Fruit fly (Drosophila melanogaster): ENCODE results near the gene CCT6.

CCT6 gene

dm6 chrX:15762723-15763122 lies 16.3 kb downstream of the CCT6 start, which contains the start of gene Polr3A (continued):
- TF ChIP-seq crc (GFP tag; optimal IDR thresholded peaks at IDR 0.05) (no peak), CG3281 (GFP tag; optimal IDR thresholded peaks at IDR 0.05) (no peak), CG18262 (tag; optimal IDR thresholded peaks at IDR 0.05) (no peak), Six4 (GFP tag; optimal IDR thresholded peaks at IDR 0.05) (no peak), Myb (GFP tag; optimal IDR thresholded peaks at IDR 0.05) (peak; percentile 15), CG4707 (GFP tag; optimal IDR thresholded peaks at IDR 0.05) (no peak), Eip74EF (GFP tag; optimal IDR thresholded peaks at IDR 0.05) (no peak), ERR (GFP tag; optimal IDR thresholded peaks at IDR 0.05) (no peak), zen (tag; optimal IDR thresholded peaks at IDR 0.05) (peak; percentile 49), Dp (GFP tag; optimal IDR thresholded peaks at IDR 0.05) (peak; percentile 65), CG15269 (tag; optimal IDR thresholded peaks at IDR 0.05) (no peak), Doc2 (GFP tag; IDR thresholded peaks at IDR 0.05) (no peak), zfh1 (GFP tag; IDR thresholded peaks at IDR 0.05) (no peak), HmgZ (tag; optimal IDR thresholded peaks at IDR 0.05) (peak; percentile 11), tgo (GFP tag; IDR thresholded peaks at IDR 0.05) (no peak), run (tag; optimal IDR thresholded peaks at IDR 0.05) (no peak), ATbp (GFP tag; optimal IDR thresholded peaks at IDR 0.05) (no peak), fru (optimal IDR thresholded peaks at IDR 0.05) (no peak), pzg (GFP tag; optimal IDR thresholded peaks at IDR 0.05) (peak; percentile 63), ato (GFP tag; IDR thresholded peaks at IDR 0.05; ENCODE audit: partially characterized antibody) (peak; percentile 49), CG3838 (GFP tag; optimal IDR thresholded peaks at IDR 0.05) (no peak), dpn (GFP tag; optimal IDR thresholded peaks at IDR 0.05) (no peak), CG9932 (GFP tag; IDR thresholded peaks at IDR 0.05) (no peak), E2f1 (GFP tag; IDR thresholded peaks at IDR 0.05) (no peak), insv (GFP tag; optimal IDR thresholded peaks at IDR 0.05) (peak; percentile 89 to 99), CG4404 (GFP tag; IDR thresholded peaks at IDR 0.05) (no peak), CG3995 (GFP tag; optimal IDR thresholded peaks at IDR 0.05) (peak; percentile 4), CG8089 (GFP tag; optimal IDR thresholded peaks at IDR 0.05) (no peak), Mad (GFP tag; optimal IDR thresholded peaks at IDR 0.05) (no peak), CG16863 (GFP tag; optimal IDR thresholded peaks at IDR 0.05) (no peak), CG7839 (tag; optimal IDR thresholded peaks at IDR 0.05) (no peak), CG7372 (GFP tag; IDR thresholded peaks at IDR 0.05) (no peak), CG17829 (tag; optimal IDR thresholded peaks at IDR 0.05) (no peak), CG15514 (GFP tag; optimal IDR thresholded peaks at IDR 0.05) (peak; percentile 54), cwo (GFP tag; optimal IDR thresholded peaks at IDR 0.05) (no peak), CG15479 (GFP tag; optimal IDR thresholded peaks at IDR 0.05) (no peak), Dad (GFP tag; optimal IDR thresholded peaks at IDR 0.05) (no peak), slou (GFP tag; optimal IDR thresholded peaks at IDR 0.05) (no peak), CG16779 (GFP tag; IDR thresholded peaks at IDR 0.05) (no peak), vnd (GFP tag; IDR thresholded peaks at IDR 0.05; ENCODE audit: partially characterized antibody) (0 out of 3 replicates have a peak, but pooled peaks have one; percentile 25), CG1832 (GFP tag; optimal IDR thresholded peaks at IDR 0.05) (no peak), Bteb2 (GFP tag; optimal IDR thresholded peaks at IDR 0.05) (no peak), CG15073 (GFP tag; optimal IDR thresholded peaks at IDR 0.05) (no peak), unc-4 (GFP tag; IDR thresholded peaks at IDR 0.05; ENCODE audit: partially characterized antibody) (peak; percentile 61; the same call in 1 of the 2 replicates), ro (GFP tag; IDR thresholded peaks at IDR 0.05) (no peak), Dfd (GFP tag; optimal IDR thresholded peaks at IDR 0.05) (no peak), CG10543 (GFP tag; optimal IDR thresholded peaks at IDR 0.05) (no peak), zen2 (GFP tag; IDR thresholded peaks at IDR 0.05; ENCODE audit: partially characterized antibody) (no peak; the same call in 2 of the 3 replicates), crol (GFP tag; IDR thresholded peaks at IDR 0.05) (no peak), NfI (GFP tag; optimal IDR thresholded peaks at IDR 0.05) (no peak), dm (GFP tag; optimal IDR thresholded peaks at IDR 0.05) (peak; percentile 27), ttk (GFP tag; IDR thresholded peaks at IDR 0.05) (no peak)

Data from whole organism, embryonic.